Fruit fly (Drosophila melanogaster) whole organism, adult: ENCODE measurements around the gene CG3345.
A peak's percentile ranks its signal among the peaks of the same experiment; 100 is the strongest.

Experiments
- CG11617 ChIP-seq: fragments of 200-800 bp; sonication (Bioruptor generic); optimal IDR thresholded peaks from 2 replicates; lab custom pipeline; 2017; ENCODE audit warnings: mild to moderate bottlenecking, missing biosample characterization, missing genetic modification reagents, missing genetic modification characterization
- CG12768 ChIP-seq: fragments of 200-800 bp; sonication (Bioruptor generic); optimal IDR thresholded peaks from 2 replicates; lab custom pipeline; 2017; ENCODE audit warnings: missing biosample characterization, missing genetic modification characterization, mild to moderate bottlenecking, moderate library complexity, missing genetic modification reagents
- CG14711 ChIP-seq: fragments of 200-800 bp; sonication (Bioruptor generic); optimal IDR thresholded peaks from 2 replicates; lab custom pipeline; 2018; ENCODE audit warnings: missing biosample characterization, mild to moderate bottlenecking, missing genetic modification characterization, moderate library complexity
- CG1620 ChIP-seq: fragments of 200-800 bp; sonication (Bioruptor generic); optimal IDR thresholded peaks from 2 replicates; lab custom pipeline; 2016; ENCODE audit warnings: missing biosample characterization, missing genetic modification characterization
- CG33017 ChIP-seq: fragments of 200-800 bp; sonication (Bioruptor generic); optimal IDR thresholded peaks from 2 replicates; lab custom pipeline; 2018; ENCODE audit warnings: missing biosample characterization, mild to moderate bottlenecking, missing genetic modification characterization, moderate library complexity
- CG5204 ChIP-seq: fragments of 200-800 bp; sonication (Bioruptor generic); optimal IDR thresholded peaks from 2 replicates; lab custom pipeline; 2016; ENCODE audit warnings: missing biosample characterization, missing genetic modification characterization
- CG7045 ChIP-seq: fragments of 200-800 bp; sonication (Bioruptor generic); optimal IDR thresholded peaks from 2 replicates; lab custom pipeline; 2017; ENCODE audit warnings: missing biosample characterization, mild to moderate bottlenecking, missing genetic modification characterization
- CG7101 ChIP-seq: fragments of 200-800 bp; sonication (Bioruptor generic); optimal IDR thresholded peaks from 2 replicates; lab custom pipeline; 2018; ENCODE audit warnings: missing biosample characterization, mild to moderate bottlenecking, missing genetic modification characterization, moderate library complexity
- Clk ChIP-seq: fragments of 200-800 bp; sonication (Bioruptor generic); optimal IDR thresholded peaks from 2 replicates; lab custom pipeline; 2017; ENCODE audit warnings: missing biosample characterization, missing genetic modification characterization
- Crg-1 ChIP-seq: fragments of 200-800 bp; sonication (Bioruptor generic); optimal IDR thresholded peaks from 2 replicates; lab custom pipeline; 2016; ENCODE audit warnings: missing biosample characterization, missing genetic modification characterization
- Hr96 ChIP-seq: fragments of 200-800 bp; sonication (Bioruptor generic); optimal IDR thresholded peaks from 2 replicates; lab custom pipeline; 2016; ENCODE audit warnings: missing biosample characterization, missing genetic modification characterization
- Mnt ChIP-seq: fragments of 200-800 bp; sonication (Bioruptor generic); optimal IDR thresholded peaks from 2 replicates; lab custom pipeline; 2016; ENCODE audit warnings: missing biosample characterization, mild to moderate bottlenecking, missing genetic modification characterization
- bab1 ChIP-seq: fragments of 200-800 bp; sonication (Bioruptor generic); optimal IDR thresholded peaks from 3 replicates; lab custom pipeline; 2019; ENCODE audit warnings: missing biosample characterization, mild to moderate bottlenecking, missing genetic modification characterization, moderate library complexity
- cic ChIP-seq: fragments of 200-800 bp; sonication (Bioruptor generic); optimal IDR thresholded peaks from 2 replicates; lab custom pipeline; 2017; ENCODE audit warnings: missing biosample characterization, mild to moderate bottlenecking, missing genetic modification characterization, moderate library complexity
- cnc ChIP-seq, 2 experiments: fragments of >200 bp; optimal IDR thresholded peaks; 2 replicates each; lab custom pipeline; 2017
- kay ChIP-seq: fragments of 200-800 bp; sonication (Bioruptor generic); peaks from one replicate; lab custom pipeline; 2016; ENCODE audit warnings: missing biosample characterization, missing genetic modification characterization, borderline replicate concordance
- ovo ChIP-seq: fragments of 200-800 bp; sonication (Bioruptor generic); optimal IDR thresholded peaks from 2 replicates; lab custom pipeline; 2016; ENCODE audit warnings: missing biosample characterization, missing genetic modification characterization
- pad ChIP-seq: fragments of 200-800 bp; sonication (Bioruptor generic); optimal IDR thresholded peaks from 3 replicates; lab custom pipeline; 2017; ENCODE audit warnings: missing biosample characterization, missing genetic modification characterization, mild to moderate bottlenecking, moderate library complexity, missing genetic modification reagents
- tj ChIP-seq: fragments of 200-800 bp; sonication (Bioruptor generic); optimal IDR thresholded peaks from 3 replicates; lab custom pipeline; 2017; ENCODE audit warnings: missing biosample characterization, mild to moderate bottlenecking, missing genetic modification characterization, moderate library complexity
- toe ChIP-seq: fragments of 200-800 bp; sonication (Bioruptor generic); optimal IDR thresholded peaks from 2 replicates; lab custom pipeline; 2016; ENCODE audit warnings: missing biosample characterization, missing genetic modification characterization

CG3345 gene

dm6 chr2L:291657-292056, 22.8 kb downstream of the CG3345 start, which contains the start of gene CG3625:
Gene CG3625, minus strand, starts transcription at chr2L:291795.
- TF ChIP-seq pad: no peak
- TF ChIP-seq ovo (GFP tag; lab: Kevin White, UChicago): no peak
- no peak for TF ChIP-seq CG33017 (tag; lab: Kevin White, UChicago)
- no peak for TF ChIP-seq bab1
- no peak for TF ChIP-seq CG5204 (GFP tag; lab: Kevin White, UChicago)
- no peak for TF ChIP-seq kay (GFP tag; lab: Kevin White, UChicago)

DNA sequence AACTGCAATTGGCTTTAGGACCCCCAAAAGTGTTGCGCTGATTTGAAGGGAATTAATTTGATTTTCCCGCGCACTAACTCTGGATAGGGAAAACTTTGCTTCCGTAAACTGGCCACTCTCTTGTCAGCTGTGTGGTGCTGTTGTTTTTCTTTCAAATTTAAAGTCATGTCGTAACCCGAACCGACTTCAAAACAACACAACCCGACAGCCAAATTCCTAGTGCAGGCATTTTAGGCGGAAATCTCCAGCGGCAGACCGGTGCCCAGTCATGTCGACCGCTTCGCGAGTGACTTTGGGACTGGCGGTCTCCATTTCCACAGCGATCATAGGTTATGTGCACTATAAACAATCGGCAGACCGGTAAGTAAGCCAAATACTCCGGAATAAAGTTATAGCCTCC, 23.4 kb downstream of the CG3345 start, which contains the start of gene CG11562:
Gene CG11562, plus strand, starts transcription at position 119 of the 400 bp plus-strand sequence.
- TF ChIP-seq CG14711 (tag; lab: Kevin White, UChicago) (no peak), CG33017 (tag; lab: Kevin White, UChicago) (no peak), cic (GFP tag; lab: Kevin White, UChicago) (no peak), cnc (optimal IDR thresholded peaks at IDR 0.05; lab: Kevin White, UChicago) (no peak), Crg-1 (GFP tag; lab: Kevin White, UChicago) (no peak), CG12768 (GFP tag; lab: Kevin White, UChicago) (no peak), kay (GFP tag; lab: Kevin White, UChicago) (no peak), CG5204 (GFP tag; lab: Kevin White, UChicago) (no peak), CG7045 (GFP tag; lab: Kevin White, UChicago) (no peak), bab1 (no peak)

DNA sequence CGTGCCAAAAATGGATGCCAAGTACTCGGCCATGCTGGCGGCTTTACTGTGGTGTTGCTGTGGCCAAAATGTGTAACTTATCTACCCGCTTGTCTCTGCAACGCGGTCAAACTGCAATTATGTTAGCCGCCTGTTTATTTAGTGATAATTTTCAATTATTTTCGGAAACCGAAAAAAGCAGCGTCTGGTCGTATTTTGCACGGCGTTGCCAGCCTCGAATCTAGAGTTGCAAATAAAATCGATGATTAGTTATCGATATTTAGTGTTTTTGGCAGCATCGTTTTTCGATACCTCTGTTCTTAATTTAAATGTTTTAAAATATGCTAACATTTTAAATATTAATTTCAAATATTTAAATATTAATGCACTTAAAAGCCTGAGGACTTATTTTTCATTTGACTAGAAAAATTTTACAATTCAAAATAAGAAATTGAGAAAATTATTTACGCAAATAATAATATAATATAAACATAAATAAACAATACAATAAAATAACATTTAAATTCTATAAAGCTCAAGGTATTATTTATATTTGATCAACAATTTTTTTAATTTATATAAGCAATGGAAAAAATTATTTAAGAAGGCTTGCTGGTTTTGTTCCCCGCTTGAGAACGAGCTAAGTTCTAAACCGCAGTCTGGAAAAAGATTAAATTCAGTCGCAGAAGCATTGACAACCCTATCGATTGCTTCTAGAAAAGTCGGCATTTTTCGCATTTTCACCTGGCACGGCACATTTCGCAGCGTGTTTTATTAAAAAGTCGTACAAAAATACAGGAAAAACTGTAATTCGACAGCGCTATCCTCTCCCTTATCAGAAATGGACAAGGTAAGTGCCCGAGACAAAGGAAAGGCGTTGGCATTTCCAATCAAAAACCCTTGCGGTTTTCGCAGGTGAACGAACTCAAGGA, 25.8 kb downstream of the CG3345 start, which contains the start of the genes U2af38 and Stip1:
Gene U2af38, minus strand, starts transcription at position 230 of the 911 bp plus-strand sequence.
Gene Stip1, plus strand, starts transcription at position 671 of the 911 bp plus-strand sequence.
- TF ChIP-seq pad (peak; percentile 9), toe (no peak), CG12768 (GFP tag; lab: Kevin White, UChicago) (peak; percentile 5), CG7101 (tag; lab: Kevin White, UChicago) (peak; percentile 54), CG7045 (GFP tag; lab: Kevin White, UChicago) (no peak), CG5204 (GFP tag; lab: Kevin White, UChicago) (no peak), Clk (GFP tag; lab: Kevin White, UChicago) (no peak), Hr96 (no peak), tj (GFP tag; lab: Kevin White, UChicago) (peak; percentile 62), CG33017 (tag; lab: Kevin White, UChicago) (no peak), kay (GFP tag; lab: Kevin White, UChicago) (no peak), CG14711 (tag; lab: Kevin White, UChicago) (peak; percentile 98), Mnt (GFP tag; lab: Kevin White, UChicago) (peak; percentile 49), ovo (GFP tag; lab: Kevin White, UChicago) (no peak), cnc (optimal IDR thresholded peaks at IDR 0.05; lab: Kevin White, UChicago) (no peak), Crg-1 (GFP tag; lab: Kevin White, UChicago) (peak; percentile 4), cic (GFP tag; lab: Kevin White, UChicago) (no peak), bab1 (peak; percentile 17), CG1620 (peak; percentile 14), CG11617 (peak; percentile 30)

- TF ChIP-seq CG11617 (peak; percentile 96), CG1620 (peak; percentile 99), CG5204 (GFP tag; lab: Kevin White, UChicago) (no peak), Mnt (GFP tag; lab: Kevin White, UChicago) (peak; percentile 96), Crg-1 (GFP tag; lab: Kevin White, UChicago) (peak; percentile 99), bab1 (peak; percentile 86), CG7101 (tag; lab: Kevin White, UChicago) (peak; percentile 94), tj (GFP tag; lab: Kevin White, UChicago) (peak; percentile 62), Hr96 (peak; percentile 97), Clk (GFP tag; lab: Kevin White, UChicago) (peak; percentile 94), toe (peak; percentile 96), CG7045 (GFP tag; lab: Kevin White, UChicago) (peak; percentile 96), ovo (GFP tag; lab: Kevin White, UChicago) (peak; percentile 96), CG33017 (tag; lab: Kevin White, UChicago) (peak; percentile 93), cnc (optimal IDR thresholded peaks at IDR 0.05; lab: Kevin White, UChicago) (no peak), cic (GFP tag; lab: Kevin White, UChicago) (peak; percentile 63), CG12768 (GFP tag; lab: Kevin White, UChicago) (peak; percentile 97), pad (peak; percentile 90), kay (GFP tag; lab: Kevin White, UChicago) (no peak), CG14711 (tag; lab: Kevin White, UChicago) (peak; percentile 94)
Measured at dm6 chr2L:297480-298284, 28.8 kb downstream of the CG3345 start, which contains the start of gene Pi3K21B. Gene Pi3K21B, plus strand, starts transcription at chr2L:297880.

- TF ChIP-seq Mnt (GFP tag; lab: Kevin White, UChicago): no peak
- TF ChIP-seq Clk (GFP tag; lab: Kevin White, UChicago): no peak
- no peak for TF ChIP-seq pad
- no peak for TF ChIP-seq CG12768 (GFP tag; lab: Kevin White, UChicago)
- TF ChIP-seq Crg-1 (GFP tag; lab: Kevin White, UChicago): no peak
- TF ChIP-seq toe: no peak
- TF ChIP-seq cic (GFP tag; lab: Kevin White, UChicago): peak; percentile 32
- no peak for TF ChIP-seq CG14711 (tag; lab: Kevin White, UChicago)
- no peak for TF ChIP-seq Hr96
- TF ChIP-seq tj (GFP tag; lab: Kevin White, UChicago): peak; percentile 16
- no peak for TF ChIP-seq CG33017 (tag; lab: Kevin White, UChicago)
Measured at dm6 chr2L:298285-298644, 29.4 kb downstream of the CG3345 start.
